Fruit fly (Drosophila melanogaster) whole organism, embryonic: ENCODE results near the gene Capr.

Source experiments
- CG13624 ChIP-seq: fragments of 200-800 bp; sonication (Bioruptor generic); optimal IDR thresholded peaks from 2 replicates; lab custom pipeline; 2016; ENCODE audit warnings: missing biosample characterization, missing genetic modification characterization
- CG15601 ChIP-seq: fragments of 200-800 bp; sonication (Bioruptor generic); optimal IDR thresholded peaks from 3 replicates; lab custom pipeline; 2019; ENCODE audit warnings: missing biosample characterization, mild to moderate bottlenecking, missing genetic modification characterization, moderate library complexity
- grau ChIP-seq: fragments of 200-800 bp; optimal IDR thresholded peaks from 3 replicates; lab custom pipeline; 2019; ENCODE audit warnings: missing biosample characterization, mild to moderate bottlenecking, missing genetic modification characterization, moderate library complexity
- hb ChIP-seq: fragments of 200-800 bp; sonication (Bioruptor generic); IDR thresholded peaks from 3 replicates; pipeline ENCODE4 v1.3.6; 2022; ENCODE audit warnings: missing biosample characterization, missing genetic modification characterization; ENCODE audit not compliant: partially characterized antibody
- nom ChIP-seq: fragments of 200-800 bp; sonication (Bioruptor generic); optimal IDR thresholded peaks from 2 replicates; lab custom pipeline; 2017; ENCODE audit warnings: missing biosample characterization, missing genetic modification characterization, mild to moderate bottlenecking, moderate library complexity, missing genetic modification reagents
- odd ChIP-seq: fragments of 200-800 bp; sonication (Bioruptor generic); optimal IDR thresholded peaks from 2 replicates; lab custom pipeline; 2017; ENCODE audit warnings: missing biosample characterization, mild to moderate bottlenecking, missing genetic modification characterization
- seq ChIP-seq: fragments of 200-800 bp; sonication (Bioruptor generic); IDR thresholded peaks from 2 replicates; pipeline ENCODE4 v1.3.6; 2022; ENCODE audit warnings: missing biosample characterization, missing genetic modification characterization
- slou ChIP-seq: fragments of 200-800 bp; sonication (Bioruptor generic); optimal IDR thresholded peaks from 3 replicates; lab custom pipeline; 2016; ENCODE audit warnings: missing biosample characterization, missing genetic modification characterization

DNA sequence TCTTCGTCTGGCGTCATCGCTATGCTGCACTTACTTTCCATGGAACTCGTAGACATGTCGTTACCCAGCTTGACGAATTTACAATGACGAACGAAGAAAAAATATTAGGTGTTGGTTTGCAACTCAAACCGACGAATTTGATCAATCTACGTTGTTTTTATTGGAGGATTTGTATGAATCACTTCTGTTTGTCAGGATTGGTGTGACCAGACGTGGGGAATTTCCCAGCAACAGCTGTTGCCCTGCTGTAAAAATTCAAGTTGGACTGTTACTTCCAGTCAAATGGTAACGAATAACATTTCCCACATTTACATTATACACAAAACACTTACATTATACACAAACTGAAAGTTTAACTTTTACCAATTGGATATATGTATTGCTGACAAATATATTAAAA, 10.7 kb upstream of the Capr start, which contains the start of gene Chmp1:
- TF ChIP-seq nom (no peak), slou (GFP tag; lab: Kevin White, UChicago) (no peak), odd (GFP tag; lab: Kevin White, UChicago) (no peak), CG13624 (GFP tag; lab: Kevin White, UChicago) (peak; percentile 8), seq (no peak), grau (tag; lab: Kevin White, UChicago) (no peak), hb (no peak), CG15601 (no peak)
